Worm (Caenorhabditis elegans) whole organism, L3 larva: ENCODE measurements around the gene pqn-67.
A peak's percentile ranks its signal among the peaks of the same experiment; 100 is the strongest.

Experiments used
- R02D3.7 ChIP-seq: fragments of 150-350 bp; optimal IDR thresholded peaks from 2 replicates; lab custom pipeline; 2014; ENCODE audit warnings: missing biosample characterization, missing genetic modification characterization
- ZK546.5 ChIP-seq: sonication (generic microtip); optimal IDR thresholded peaks from 2 replicates; lab custom pipeline; 2017; ENCODE audit warnings: missing biosample characterization, missing genetic modification characterization
- ama-1 ChIP-seq: fragments of 150-350 bp; optimal IDR thresholded peaks from 2 replicates; lab custom pipeline; 2018
- ceh-9 ChIP-seq: sonication (generic microtip); optimal IDR thresholded peaks from 2 replicates; lab custom pipeline; 2018; ENCODE audit warnings: missing biosample characterization, missing genetic modification characterization
- egl-27 ChIP-seq: sonication (generic microtip); optimal IDR thresholded peaks from 4 replicates; lab custom pipeline; 2017; ENCODE audit warnings: missing biosample characterization, missing genetic modification reagents, missing genetic modification characterization
- elt-1 ChIP-seq: fragments of 150-350 bp; optimal IDR thresholded peaks from 2 replicates; lab custom pipeline; 2014; ENCODE audit warnings: missing biosample characterization, missing genetic modification characterization
- elt-2 ChIP-seq: sonication (generic microtip); optimal IDR thresholded peaks from 2 replicates; lab custom pipeline; 2016; ENCODE audit warnings: missing genetic modification reagents, mild to moderate bottlenecking, missing genetic modification characterization, missing compliant biosample characterization
- elt-3 ChIP-seq, 3 experiments: fragments of 150-350 bp in 1 of 3; sonication (generic microtip) in 2 of 3; optimal IDR thresholded peaks; 2 replicates in 2 of 3; 4 replicates in 1 of 3; lab custom pipeline; 2014 to 2017; ENCODE audit warnings: missing biosample characterization in 3 of 3, missing genetic modification characterization in 3 of 3
- eor-1 ChIP-seq, 2 experiments: fragments of 150-350 bp; optimal IDR thresholded peaks; 2 replicates each; lab custom pipeline; 2014 to 2018; ENCODE audit warnings: missing biosample characterization in 2 of 2, missing genetic modification characterization in 2 of 2
- fkh-10 ChIP-seq: sonication (generic microtip); optimal IDR thresholded peaks from 2 replicates; lab custom pipeline; 2017; ENCODE audit warnings: missing biosample characterization, missing genetic modification reagents, missing genetic modification characterization
- lin-15B ChIP-seq: fragments of 150-350 bp; optimal IDR thresholded peaks from 2 replicates; lab custom pipeline; 2014; ENCODE audit warnings: missing biosample characterization, missing genetic modification characterization
- mdl-1 ChIP-seq: fragments of 150-350 bp; optimal IDR thresholded peaks from 2 replicates; lab custom pipeline; 2014; ENCODE audit warnings: missing biosample characterization, missing genetic modification characterization
- nfya-1 ChIP-seq: sonication (generic microtip); optimal IDR thresholded peaks from 2 replicates; lab custom pipeline; 2017; ENCODE audit warnings: missing genetic modification characterization, mild to moderate bottlenecking, missing compliant biosample characterization, antibody characterized with exemption, moderate library complexity; ENCODE audit not compliant: insufficient read depth
- nhr-11 ChIP-seq: fragments of 150-350 bp; optimal IDR thresholded peaks from 2 replicates; lab custom pipeline; 2014; ENCODE audit warnings: missing biosample characterization, missing genetic modification characterization
- nhr-25 ChIP-seq: sonication (generic microtip); optimal IDR thresholded peaks from 2 replicates; lab custom pipeline; 2017; ENCODE audit warnings: missing biosample characterization, missing genetic modification characterization
- nhr-28 ChIP-seq: fragments of 150-350 bp; optimal IDR thresholded peaks from 2 replicates; lab custom pipeline; 2014; ENCODE audit warnings: missing biosample characterization, missing genetic modification characterization
- nhr-43 ChIP-seq: sonication (generic microtip); optimal IDR thresholded peaks from 2 replicates; lab custom pipeline; 2016; ENCODE audit warnings: mild to moderate bottlenecking, missing genetic modification characterization, missing compliant biosample characterization; ENCODE audit not compliant: poor library complexity, severe bottlenecking
- nhr-67 ChIP-seq: fragments of 150-350 bp; optimal IDR thresholded peaks from 2 replicates; lab custom pipeline; 2014; ENCODE audit warnings: missing biosample characterization, missing genetic modification characterization
- nhr-76 ChIP-seq: fragments of 150-350 bp; sonication (generic microtip); optimal IDR thresholded peaks from 5 replicates; lab custom pipeline; 2014; ENCODE audit warnings: missing biosample characterization, missing genetic modification characterization
- nhr-77 ChIP-seq: fragments of 150-350 bp; optimal IDR thresholded peaks from 2 replicates; lab custom pipeline; 2014; ENCODE audit warnings: missing biosample characterization, missing genetic modification characterization
- pha-4 ChIP-seq: fragments of 150-350 bp; optimal IDR thresholded peaks from 2 replicates; lab custom pipeline; 2014; ENCODE audit warnings: missing biosample characterization, missing genetic modification reagents, missing genetic modification characterization
- pqm-1 ChIP-seq: fragments of 150-350 bp; optimal IDR thresholded peaks from 2 replicates; lab custom pipeline; 2017; ENCODE audit warnings: missing biosample characterization, missing genetic modification characterization, inconsistent platforms
- sea-2 ChIP-seq: fragments of 150-350 bp; sonication (generic microtip); optimal IDR thresholded peaks from 4 replicates; lab custom pipeline; 2014; ENCODE audit warnings: missing biosample characterization, missing genetic modification reagents, missing genetic modification characterization
- snpc-4 ChIP-seq: fragments of 150-350 bp; optimal IDR thresholded peaks from 2 replicates; lab custom pipeline; 2014; ENCODE audit warnings: missing biosample characterization, missing genetic modification characterization
- tbx-2 ChIP-seq: sonication (generic microtip); optimal IDR thresholded peaks from 2 replicates; lab custom pipeline; 2016; ENCODE audit warnings: mild to moderate bottlenecking, missing genetic modification characterization, missing compliant biosample characterization
- unc-62 ChIP-seq: fragments of 150-350 bp; sonication (generic microtip); optimal IDR thresholded peaks from 4 replicates; lab custom pipeline; 2014; ENCODE audit warnings: missing biosample characterization, missing genetic modification reagents, missing genetic modification characterization
- ztf-11 ChIP-seq: fragments of 150-350 bp; optimal IDR thresholded peaks from 2 replicates; lab custom pipeline; 2014; ENCODE audit warnings: missing biosample characterization, missing genetic modification characterization

The pqn-67 gene

ce11 chrV:12924128-12924527 is at the start of gene pqn-67:
TSS of gene pqn-67 (plus strand) at chrV:12924428.
- TF ChIP-seq nhr-76 (tag; lab: Kevin White, UChicago) (no peak), elt-2 (tag; lab: Kevin White, UChicago) (peak; percentile 22), R02D3.7 (no peak), tbx-2 (tag; lab: Kevin White, UChicago) (no peak)

ce11 chrV:12875850-12876249 is 48.4 kb upstream of the pqn-67 start:
- TF ChIP-seq R02D3.7 (no peak), nhr-76 (tag; lab: Kevin White, UChicago) (no peak), nhr-25 (tag; lab: Kevin White, UChicago) (peak; percentile 48), mdl-1 (tag; lab: Kevin White, UChicago) (no peak), snpc-4 (tag; lab: Kevin White, UChicago) (no peak), nhr-43 (tag; lab: Kevin White, UChicago) (peak; percentile 18), ZK546.5 (tag; lab: Kevin White, UChicago) (no peak)

- TF ChIP-seq nhr-28 (tag; lab: Kevin White, UChicago) (no peak), ZK546.5 (tag; lab: Kevin White, UChicago) (no peak), elt-1 (tag; lab: Kevin White, UChicago) (no peak), nhr-11 (no peak), unc-62 (GFP tag; lab: Kevin White, UChicago) (no peak), ceh-9 (tag; lab: Kevin White, UChicago) (no peak), sea-2 (GFP tag; lab: Kevin White, UChicago) (no peak), fkh-10 (GFP tag; lab: Kevin White, UChicago) (no peak), nhr-43 (tag; lab: Kevin White, UChicago) (no peak), elt-2 (tag; lab: Kevin White, UChicago) (peak; percentile 73), nhr-77 (no peak), pha-4 (tag; lab: Kevin White, UChicago) (no peak), ztf-11 (tag; lab: Kevin White, UChicago) (no peak), pqm-1 (peak; percentile 73), nfya-1 (tag; lab: Kevin White, UChicago) (no peak)
Measured at ce11 chrV:12876708-12877107, 47.5 kb upstream of the pqn-67 start.

- TF ChIP-seq egl-27 (tag; lab: Kevin White, UChicago), result no peak
- peak; percentile 19 for TF ChIP-seq elt-2 (tag; lab: Kevin White, UChicago)
Measured at ce11 chrV:12877579-12877978, 46.6 kb upstream of the pqn-67 start.

- TF ChIP-seq ama-1 (lab: Kevin White, UChicago) (peak; percentile 36), nhr-67 (tag; lab: Kevin White, UChicago) (no peak), nhr-43 (tag; lab: Kevin White, UChicago) (peak; percentile 13), nhr-25 (tag; lab: Kevin White, UChicago) (peak; percentile 70), nhr-77 (no peak), ZK546.5 (tag; lab: Kevin White, UChicago) (no peak)
- TF ChIP-seq, all 47 proteins: peak for 3
Measured at ce11 chrV:12879349-12879748, 44.9 kb upstream of the pqn-67 start.

ce11 chrV:12881396-12881795 is 42.8 kb upstream of the pqn-67 start:
- TF ChIP-seq nhr-25 (tag; lab: Kevin White, UChicago), result peak; percentile 5
- TF ChIP-seq ceh-9 (tag; lab: Kevin White, UChicago), result no peak

ce11 chrV:12882370-12882769 is 41.9 kb upstream of the pqn-67 start:
- no peak for TF ChIP-seq nhr-43 (tag; lab: Kevin White, UChicago)
- no peak for TF ChIP-seq elt-3 (tag; optimal IDR thresholded peaks at IDR 0.05; lab: Kevin White, UChicago)
- no peak for TF ChIP-seq pha-4 (tag; lab: Kevin White, UChicago)
- no peak for TF ChIP-seq eor-1 (tag; optimal IDR thresholded peaks at IDR 0.05; lab: Kevin White, UChicago)
- no peak for TF ChIP-seq nhr-25 (tag; lab: Kevin White, UChicago)
- no peak for TF ChIP-seq R02D3.7
- no peak for TF ChIP-seq fkh-10 (GFP tag; lab: Kevin White, UChicago)
- TF ChIP-seq lin-15B, result no peak
